Worm (Caenorhabditis elegans): ENCODE measurements around the gene alp-1.

Gene alp-1

ce11 chrIV:8816617-8817016, 35.7 kb upstream of the alp-1 start:
- TF ChIP-seq mab-5 (tag; optimal IDR thresholded peaks at IDR 0.05) (no peak), nhr-129 (tag; optimal IDR thresholded peaks at IDR 0.05) (no peak), unc-55 (GFP tag; optimal IDR thresholded peaks at IDR 0.05) (no peak), ceh-16 (tag; optimal IDR thresholded peaks at IDR 0.05) (no peak), ceh-82 (tag; optimal IDR thresholded peaks at IDR 0.05) (no peak), nhr-25 (tag; optimal IDR thresholded peaks at IDR 0.05) (no peak), lsy-2 (tag; optimal IDR thresholded peaks at IDR 0.05) (no peak), elt-1 (tag; optimal IDR thresholded peaks at IDR 0.05) (no peak), aly-2 (tag; optimal IDR thresholded peaks at IDR 0.05) (no peak), unc-39 (tag; optimal IDR thresholded peaks at IDR 0.05) (no peak), peb-1 (tag; optimal IDR thresholded peaks at IDR 0.05) (no peak), alr-1 (tag; optimal IDR thresholded peaks at IDR 0.05) (no peak)

ce11 chrIV:8817639-8818038, 34.7 kb upstream of the alp-1 start, which contains the start of gene T28C6.10:
TSS of gene T28C6.10 (plus strand) at chrIV:8817939.
- TF ChIP-seq mab-5 (tag; optimal IDR thresholded peaks at IDR 0.05) (no peak), skn-1 (tag; optimal IDR thresholded peaks at IDR 0.05) (no peak), nhr-237 (tag; optimal IDR thresholded peaks at IDR 0.05) (no peak), ama-1 (optimal IDR thresholded peaks at IDR 0.05) (no peak), unc-39 (tag; optimal IDR thresholded peaks at IDR 0.05) (no peak), Y55F3AM.14 (GFP tag; optimal IDR thresholded peaks at IDR 0.05) (no peak), lsy-2 (tag; optimal IDR thresholded peaks at IDR 0.05) (no peak), nhr-6 (tag; optimal IDR thresholded peaks at IDR 0.05) (no peak), nhr-77 (tag; optimal IDR thresholded peaks at IDR 0.05) (no peak), nhr-10 (tag; optimal IDR thresholded peaks at IDR 0.05) (no peak), nhr-12 (tag; optimal IDR thresholded peaks at IDR 0.05) (no peak), ceh-82 (tag; optimal IDR thresholded peaks at IDR 0.05) (no peak), C34F6.9 (tag; optimal IDR thresholded peaks at IDR 0.05) (no peak), ceh-16 (tag; optimal IDR thresholded peaks at IDR 0.05) (no peak), nhr-129 (tag; optimal IDR thresholded peaks at IDR 0.05) (no peak)

ce11 chrIV:8819471-8819870, 32.8 kb upstream of the alp-1 start:
- TF ChIP-seq ceh-82 (tag; optimal IDR thresholded peaks at IDR 0.05) (no peak), ZK546.5 (tag; optimal IDR thresholded peaks at IDR 0.05) (no peak), nhr-129 (tag; optimal IDR thresholded peaks at IDR 0.05) (no peak), nhr-25 (tag; optimal IDR thresholded peaks at IDR 0.05) (peak; percentile 12), nhr-6 (tag; optimal IDR thresholded peaks at IDR 0.05) (no peak)

DNA sequence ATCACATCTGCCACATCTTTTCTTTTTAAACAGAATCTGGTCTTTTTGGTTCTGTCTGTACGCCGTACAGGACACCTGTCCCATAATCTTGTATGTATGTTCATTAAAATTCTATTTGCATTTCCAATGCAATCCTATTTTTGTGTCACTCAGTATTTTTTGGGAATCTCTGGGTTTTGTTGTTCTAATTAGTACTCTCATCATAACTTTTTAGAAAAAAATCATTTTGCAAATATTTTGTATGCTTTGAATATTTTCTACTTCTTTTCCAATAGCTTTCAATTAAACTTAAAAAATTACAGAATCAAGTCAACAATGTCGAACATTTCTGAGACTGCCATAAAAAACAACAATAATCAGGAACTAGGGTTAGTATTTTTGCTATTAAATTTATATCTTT, 32.3 kb upstream of the alp-1 start, which contains the start of gene T28C6.3:
TSS of gene T28C6.3 (plus strand) at position 301 of the 400 bp plus-strand sequence.
- TF ChIP-seq ztf-4 (tag; optimal IDR thresholded peaks at IDR 0.05) = no peak
- no peak for TF ChIP-seq elt-3 (tag; optimal IDR thresholded peaks at IDR 0.05)
- TF ChIP-seq nhr-25 (tag; optimal IDR thresholded peaks at IDR 0.05) = no peak
- TF ChIP-seq lsy-2 (tag; optimal IDR thresholded peaks at IDR 0.05) = no peak
- TF ChIP-seq aly-2 (tag; optimal IDR thresholded peaks at IDR 0.05) = no peak
- no peak for TF ChIP-seq fos-1 (tag; optimal IDR thresholded peaks at IDR 0.05)
- TF ChIP-seq skn-1 (tag; optimal IDR thresholded peaks at IDR 0.05) = no peak
- no peak for TF ChIP-seq unc-39 (tag; optimal IDR thresholded peaks at IDR 0.05)
- no peak for TF ChIP-seq unc-62 (GFP tag; optimal IDR thresholded peaks at IDR 0.05)
- no peak for TF ChIP-seq nhr-237 (tag; optimal IDR thresholded peaks at IDR 0.05)
- TF ChIP-seq C34F6.9 (tag; optimal IDR thresholded peaks at IDR 0.05) = no peak
- no peak for TF ChIP-seq ztf-1 (GFP tag; conservative IDR thresholded peaks at IDR 0.05)
- TF ChIP-seq ceh-82 (tag; optimal IDR thresholded peaks at IDR 0.05) = no peak
- TF ChIP-seq sma-3 (GFP tag; optimal IDR thresholded peaks at IDR 0.05) = no peak
- no peak for TF ChIP-seq dmd-4 (tag; optimal IDR thresholded peaks at IDR 0.05)
- TF ChIP-seq elt-1 (tag; optimal IDR thresholded peaks at IDR 0.05) = no peak
- no peak for TF ChIP-seq ama-1 (optimal IDR thresholded peaks at IDR 0.05)
- no peak for TF ChIP-seq ZK546.5 (tag; optimal IDR thresholded peaks at IDR 0.05)

DNA sequence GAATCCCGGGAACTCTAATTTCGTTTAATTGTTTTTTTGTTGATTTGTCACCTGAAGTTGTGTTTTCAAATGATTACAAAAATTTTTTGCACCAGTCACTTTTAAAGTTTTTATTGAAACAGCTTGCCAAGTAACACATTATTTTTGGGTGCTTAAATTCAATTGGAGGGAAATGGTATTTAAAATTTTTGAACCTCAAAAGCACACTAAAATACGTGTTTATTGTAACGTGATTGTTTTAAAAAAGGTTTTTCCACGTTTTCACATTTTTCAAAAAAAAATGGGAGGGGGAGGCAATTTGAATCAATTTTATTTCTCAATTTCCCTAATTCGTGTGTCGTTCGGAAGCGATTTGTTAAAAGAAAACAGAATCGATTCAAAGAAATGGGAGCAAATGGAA, 31.1 kb upstream of the alp-1 start, which contains the start of gene T28C6.5:
TSS of gene T28C6.5 (plus strand) at position 301 of the 400 bp plus-strand sequence.
- no peak for TF ChIP-seq skn-1 (tag; optimal IDR thresholded peaks at IDR 0.05)
- TF ChIP-seq mdl-1 (tag; optimal IDR thresholded peaks at IDR 0.05) = no peak
- no peak for TF ChIP-seq lin-11 (tag; optimal IDR thresholded peaks at IDR 0.05)
- TF ChIP-seq snpc-4 (tag; optimal IDR thresholded peaks at IDR 0.05) = no peak
- no peak for TF ChIP-seq lin-39 (tag; optimal IDR thresholded peaks at IDR 0.05)
- TF ChIP-seq nhr-77 (tag; optimal IDR thresholded peaks at IDR 0.05) = no peak
- no peak for TF ChIP-seq unc-39 (tag; optimal IDR thresholded peaks at IDR 0.05)
- TF ChIP-seq ztf-1 (GFP tag; conservative IDR thresholded peaks at IDR 0.05) = no peak

Measured in whole organism, L2 larva.